Worm (Caenorhabditis elegans) whole organism, L1 larva: ENCODE data around the gene Y37E11B.5.

ENCODE experiments used
- C16A3.4 ChIP-seq: fragments of 150-350 bp; optimal IDR thresholded peaks from 2 replicates; lab custom pipeline; 2014; ENCODE audit warnings: missing biosample characterization, missing genetic modification characterization
- F16B12.6 ChIP-seq: fragments of 150-350 bp; optimal IDR thresholded peaks from 2 replicates; lab custom pipeline; 2014; ENCODE audit warnings: missing biosample characterization, missing genetic modification characterization
- aha-1 ChIP-seq: fragments of 150-350 bp; optimal IDR thresholded peaks from 2 replicates; lab custom pipeline; 2014; ENCODE audit warnings: missing biosample characterization, missing genetic modification characterization
- aly-2 ChIP-seq: fragments of 150-350 bp; optimal IDR thresholded peaks from 2 replicates; lab custom pipeline; 2014; ENCODE audit warnings: missing biosample characterization, missing genetic modification characterization
- ceh-90 ChIP-seq: sonication (generic microtip); optimal IDR thresholded peaks from 2 replicates; lab custom pipeline; 2016; ENCODE audit warnings: missing genetic modification characterization, missing compliant biosample characterization
- dpl-1 ChIP-seq, 3 experiments: fragments of 150-350 bp in 2 of 3; sonication (generic microtip) in 1 of 3; optimal IDR thresholded peaks; 2 replicates each; lab custom pipeline; 2014 to 2017; ENCODE audit warnings: missing biosample characterization in 3 of 3, missing genetic modification characterization in 3 of 3, missing genetic modification reagents in 3 of 3
- dsc-1 ChIP-seq: sonication (generic microtip); optimal IDR thresholded peaks from 2 replicates; lab custom pipeline; 2016; ENCODE audit warnings: mild to moderate bottlenecking, missing genetic modification characterization, missing compliant biosample characterization
- efl-1 ChIP-seq, 4 experiments: fragments of 150-350 bp; optimal IDR thresholded peaks in 3 of 4; peaks in 1 of 4; 1 replicate in 1 of 4; 2 replicates in 3 of 4; lab custom pipeline; 2014; ENCODE audit warnings: missing biosample characterization in 2 of 4, missing genetic modification characterization in 2 of 4, missing genetic modification reagents in 2 of 4
- egl-13 ChIP-seq: sonication (generic microtip); optimal IDR thresholded peaks from 2 replicates; lab custom pipeline; 2016; ENCODE audit warnings: missing genotype, missing genetic modification reagents, missing genetic modification characterization, missing compliant biosample characterization
- elt-2 ChIP-seq: sonication (generic microtip); optimal IDR thresholded peaks from 2 replicates; lab custom pipeline; 2016; ENCODE audit warnings: missing genetic modification characterization, mild to moderate bottlenecking, inconsistent platforms, missing compliant biosample characterization, missing genetic modification reagents
- fos-1 ChIP-seq: fragments of 150-350 bp; optimal IDR thresholded peaks from 2 replicates; lab custom pipeline; 2014; ENCODE audit warnings: missing biosample characterization, missing genetic modification characterization
- hlh-17 ChIP-seq: fragments of 200-800 bp; sonication (Bioruptor generic); optimal IDR thresholded peaks from 2 replicates; lab custom pipeline; 2018; ENCODE audit warnings: missing genetic modification characterization, mild to moderate bottlenecking, missing compliant biosample characterization, moderate library complexity, borderline replicate concordance
- jun-1 ChIP-seq: fragments of 150-350 bp; optimal IDR thresholded peaks from 2 replicates; lab custom pipeline; 2014; ENCODE audit warnings: missing biosample characterization, missing genetic modification reagents, missing genetic modification characterization
- lin-13 ChIP-seq: fragments of 150-350 bp; optimal IDR thresholded peaks from 2 replicates; lab custom pipeline; 2014; ENCODE audit warnings: missing biosample characterization, missing genetic modification reagents, missing genetic modification characterization
- lin-14 ChIP-seq: fragments of 200-800 bp; sonication (Bioruptor generic); optimal IDR thresholded peaks from 2 replicates; lab custom pipeline; 2018; ENCODE audit warnings: mild to moderate bottlenecking, missing genetic modification characterization, moderate library complexity, missing compliant biosample characterization
- lin-15B ChIP-seq: fragments of 150-350 bp; sonication (generic microtip); optimal IDR thresholded peaks from 3 replicates; lab custom pipeline; 2014; ENCODE audit warnings: missing biosample characterization, missing genetic modification characterization
- lin-35 ChIP-seq, 2 experiments: fragments of 150-350 bp; optimal IDR thresholded peaks; 2 replicates each; lab custom pipeline; 2014; ENCODE audit warnings: missing biosample characterization in 2 of 2, missing genetic modification characterization in 2 of 2, missing genetic modification reagents in 2 of 2
- lir-3 ChIP-seq: sonication (generic microtip); optimal IDR thresholded peaks from 2 replicates; lab custom pipeline; 2016; ENCODE audit warnings: mild to moderate bottlenecking, missing genetic modification characterization, moderate library complexity, missing compliant biosample characterization; ENCODE audit not compliant: poor library complexity
- mdl-1 ChIP-seq, 2 experiments: fragments of 150-350 bp; optimal IDR thresholded peaks; 2 replicates each; lab custom pipeline; 2014 to 2017; ENCODE audit warnings: missing biosample characterization in 2 of 2, missing genetic modification characterization in 2 of 2, inconsistent platforms in 1 of 2
- mep-1 ChIP-seq: fragments of 150-350 bp; optimal IDR thresholded peaks from 2 replicates; lab custom pipeline; 2014; ENCODE audit warnings: missing biosample characterization, missing genetic modification characterization
- nhr-19 ChIP-seq: fragments of 200-800 bp; sonication (Bioruptor generic); conservative IDR thresholded peaks from 2 replicates; pipeline ENCODE4 v1.3.6; 2022; ENCODE audit warnings: missing genetic modification characterization, missing compliant biosample characterization
- nhr-20 ChIP-seq: sonication (generic microtip); optimal IDR thresholded peaks from 2 replicates; lab custom pipeline; 2016; ENCODE audit warnings: mild to moderate bottlenecking, missing genetic modification characterization, missing compliant biosample characterization
- nhr-71 ChIP-seq: sonication (generic microtip); optimal IDR thresholded peaks from 2 replicates; lab custom pipeline; 2016; ENCODE audit warnings: mild to moderate bottlenecking, missing genetic modification characterization, moderate library complexity, missing compliant biosample characterization
- nhr-76 ChIP-seq: sonication (generic microtip); optimal IDR thresholded peaks from 2 replicates; lab custom pipeline; 2017; ENCODE audit warnings: missing biosample characterization, missing genetic modification characterization
- nhr-90 ChIP-seq: sonication (generic microtip); optimal IDR thresholded peaks from 2 replicates; lab custom pipeline; 2016; ENCODE audit warnings: mild to moderate bottlenecking, missing genetic modification characterization, missing compliant biosample characterization; ENCODE audit not compliant: poor library complexity
- pag-3 ChIP-seq: sonication (generic microtip); optimal IDR thresholded peaks from 2 replicates; lab custom pipeline; 2017; ENCODE audit warnings: missing genetic modification characterization, mild to moderate bottlenecking, missing compliant biosample characterization, antibody characterized with exemption, borderline replicate concordance; ENCODE audit not compliant: insufficient read depth
- pax-3 ChIP-seq: fragments of 200-800 bp; sonication (Bioruptor generic); optimal IDR thresholded peaks from 2 replicates; lab custom pipeline; 2018; ENCODE audit warnings: mild to moderate bottlenecking, missing genetic modification characterization, moderate library complexity, missing compliant biosample characterization
- pqm-1 ChIP-seq: sonication (generic microtip); optimal IDR thresholded peaks from 3 replicates; lab custom pipeline; 2017; ENCODE audit warnings: missing biosample characterization, missing genetic modification characterization
- tbx-2 ChIP-seq: sonication (generic microtip); optimal IDR thresholded peaks from 2 replicates; lab custom pipeline; 2016; ENCODE audit warnings: missing genetic modification characterization, missing compliant biosample characterization
- tlp-1 ChIP-seq: fragments of 150-350 bp; optimal IDR thresholded peaks from 2 replicates; lab custom pipeline; 2014; ENCODE audit warnings: missing biosample characterization, missing genetic modification characterization

Gene Y37E11B.5

DNA sequence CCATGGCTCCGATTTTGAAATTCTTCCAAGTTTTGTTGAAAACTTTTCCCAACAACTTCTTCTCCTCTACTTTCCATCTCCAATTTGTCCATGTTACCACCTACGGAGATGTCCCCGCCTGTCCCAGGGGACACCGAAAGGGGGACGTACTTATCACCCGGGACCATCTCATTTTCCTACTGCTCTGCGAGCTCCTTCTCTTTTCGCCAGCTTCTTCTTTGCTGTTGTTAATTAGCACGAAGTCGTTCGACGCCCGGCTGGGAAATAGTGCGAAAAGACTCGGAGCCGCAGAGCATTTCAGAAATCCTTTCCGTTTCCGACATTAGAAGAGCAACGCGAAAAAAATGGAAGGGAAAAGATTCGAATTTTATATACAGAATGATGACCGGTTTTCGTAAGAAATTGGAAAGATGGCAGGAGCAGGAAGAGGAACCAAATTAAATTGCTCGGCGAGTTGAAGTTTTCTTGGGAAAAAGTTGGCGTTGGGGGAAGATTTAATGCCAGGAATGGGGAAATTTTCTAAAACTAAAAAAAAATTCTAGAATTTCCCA is 23.5 kb upstream of the Y37E11B.5 start:
- TF ChIP-seq lin-15B (tag; lab: Kevin White, UChicago) (no peak), fos-1 (tag; lab: Kevin White, UChicago) (no peak), dpl-1 (GFP tag; optimal IDR thresholded peaks at IDR 0.05; lab: Kevin White, UChicago) (no peak), hlh-17 (GFP tag; lab: Kevin White, UChicago) (peak; percentile 64), nhr-20 (tag; lab: Kevin White, UChicago) (no peak), lin-14 (GFP tag; lab: Kevin White, UChicago) (peak; percentile 38)

DNA sequence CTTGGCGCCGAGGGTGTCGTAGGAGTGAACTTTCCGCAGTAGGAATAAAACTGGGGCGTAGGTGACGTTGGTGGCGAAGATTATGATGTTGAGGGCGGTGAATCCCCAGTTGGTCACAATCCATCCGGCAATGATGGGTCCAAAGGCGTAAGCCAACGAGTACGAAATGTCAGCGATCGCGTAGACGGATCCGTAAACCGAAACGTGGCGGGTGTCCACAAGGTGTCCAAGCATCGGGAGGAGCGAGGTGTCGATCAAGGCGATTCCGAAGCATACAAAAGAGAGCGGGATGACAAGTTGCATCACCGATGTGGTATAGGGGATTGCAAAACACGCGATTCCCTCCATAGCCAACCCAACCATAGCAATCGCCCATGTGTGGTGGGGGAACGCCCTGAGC is 20.4 kb upstream of the Y37E11B.5 start:
- TF ChIP-seq F16B12.6 (tag; lab: Kevin White, UChicago) (no peak), efl-1 (optimal IDR thresholded peaks at IDR 0.05; lab: Kevin White, UChicago) (no peak), efl-1 (GFP tag; optimal IDR thresholded peaks at IDR 0.05 in 1 of 2; lab: Kevin White, UChicago) (peak in 1 of 2 experiments; percentile 53)

DNA sequence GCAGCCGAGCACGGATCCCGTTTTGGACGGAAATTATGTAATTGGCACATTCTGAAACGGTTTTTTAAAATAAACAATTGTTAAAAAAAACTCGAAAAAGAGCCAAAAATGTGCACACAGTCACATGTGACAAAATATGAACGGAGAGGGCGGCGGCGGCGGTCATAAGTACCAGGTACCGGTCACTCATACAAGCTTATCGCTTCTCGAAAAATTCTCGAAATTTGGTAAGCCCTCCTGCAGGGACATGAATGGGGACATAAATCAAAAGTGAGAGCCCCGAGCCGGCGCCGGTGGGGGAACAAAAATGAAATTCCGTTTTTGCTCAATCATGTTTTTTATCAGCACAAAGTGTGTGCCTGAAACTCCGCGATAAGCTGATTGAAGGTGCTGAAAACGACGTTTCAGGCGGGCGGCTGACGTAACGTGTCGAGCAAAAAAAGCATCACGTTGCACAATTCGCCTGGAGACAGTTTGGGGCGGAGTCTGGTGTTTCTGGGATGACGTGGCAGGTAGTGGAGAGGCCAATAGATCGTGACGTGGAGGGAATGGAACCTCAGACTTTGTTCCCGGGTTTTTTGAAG is 14.8 kb upstream of the Y37E11B.5 start, which contains the start of gene ltah-1.2:
TSS of gene ltah-1.2 (minus strand) at position 51 of the 584 bp plus-strand sequence.
- TF ChIP-seq elt-2 (tag; lab: Kevin White, UChicago) (peak; percentile 76), nhr-71 (tag; lab: Kevin White, UChicago) (no peak), efl-1 (optimal IDR thresholded peaks at IDR 0.05; lab: Kevin White, UChicago) (no peak), efl-1 (GFP tag; optimal IDR thresholded peaks at IDR 0.05 in 1 of 2; lab: Kevin White, UChicago) (peak in 1 of 2 experiments; percentile 15), pax-3 (peak; percentile 11)

DNA sequence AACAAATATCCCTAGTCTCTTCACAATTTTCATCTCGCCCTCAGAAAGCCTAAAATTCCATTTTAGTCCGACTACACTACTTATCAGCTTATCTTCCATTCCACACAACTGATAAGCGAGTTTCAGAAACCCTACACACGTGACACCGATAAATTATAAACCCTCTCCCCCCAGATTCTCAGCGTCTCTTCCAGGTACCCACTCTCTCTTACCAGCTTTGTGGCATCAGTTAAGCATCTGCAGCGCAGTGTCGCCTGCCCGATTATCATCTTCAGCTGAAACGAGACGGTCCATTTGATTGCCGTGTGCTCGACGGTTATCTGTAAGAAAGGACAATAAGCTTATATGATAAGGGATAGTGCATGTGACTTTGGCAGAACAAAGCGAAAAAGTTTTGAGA is 13.5 kb upstream of the Y37E11B.5 start:
- TF ChIP-seq ceh-90 (tag; lab: Kevin White, UChicago) = no peak
- TF ChIP-seq dsc-1 (tag; lab: Kevin White, UChicago) = no peak
- no peak for TF ChIP-seq lin-15B (tag; lab: Kevin White, UChicago)
- peak; percentile 1 for TF ChIP-seq egl-13 (tag; lab: Kevin White, UChicago)
- no peak for TF ChIP-seq C16A3.4 (tag; lab: Kevin White, UChicago)
- TF ChIP-seq aha-1 = no peak
- TF ChIP-seq nhr-90 (tag; lab: Kevin White, UChicago) = peak; percentile 57
- no peak for TF ChIP-seq tbx-2
- peak; percentile 81 for TF ChIP-seq pqm-1 (tag; lab: Kevin White, UChicago)
- TF ChIP-seq efl-1 (optimal IDR thresholded peaks at IDR 0.05; lab: Kevin White, UChicago) = no peak
- TF ChIP-seq efl-1 (GFP tag; optimal IDR thresholded peaks at IDR 0.05 in 1 of 2; lab: Kevin White, UChicago) = peak in 1 of 2 experiments; percentile 74
- TF ChIP-seq lin-35 (GFP tag; optimal IDR thresholded peaks at IDR 0.05; lab: Kevin White, UChicago) = peak in 1 of 2 experiments; percentile 69
- TF ChIP-seq jun-1 (tag; lab: Kevin White, UChicago) = peak; percentile 34
- TF ChIP-seq nhr-71 (tag; lab: Kevin White, UChicago) = peak; percentile 53
- no peak for TF ChIP-seq lir-3
- no peak for TF ChIP-seq lin-13 (GFP tag; lab: Kevin White, UChicago)
- no peak for TF ChIP-seq nhr-76 (tag; lab: Kevin White, UChicago)
- no peak for TF ChIP-seq pag-3 (tag; lab: Kevin White, UChicago)
- no peak for TF ChIP-seq mep-1
- no peak for TF ChIP-seq tlp-1
- TF ChIP-seq elt-2 (tag; lab: Kevin White, UChicago) = peak; percentile 99
- peak; percentile 25; the same call in 1 of the 2 replicates for TF ChIP-seq nhr-19 (GFP tag; lab: Robert Waterston, UW)
- TF ChIP-seq nhr-20 (tag; lab: Kevin White, UChicago) = peak; percentile 27
- TF ChIP-seq aly-2 (tag; lab: Kevin White, UChicago) = no peak
- peak in 1 of 2 experiments; percentile 53 for TF ChIP-seq mdl-1 (tag; optimal IDR thresholded peaks at IDR 0.05; lab: Kevin White, UChicago)
- TF ChIP-seq, all 84 proteins: peak for 11

DNA sequence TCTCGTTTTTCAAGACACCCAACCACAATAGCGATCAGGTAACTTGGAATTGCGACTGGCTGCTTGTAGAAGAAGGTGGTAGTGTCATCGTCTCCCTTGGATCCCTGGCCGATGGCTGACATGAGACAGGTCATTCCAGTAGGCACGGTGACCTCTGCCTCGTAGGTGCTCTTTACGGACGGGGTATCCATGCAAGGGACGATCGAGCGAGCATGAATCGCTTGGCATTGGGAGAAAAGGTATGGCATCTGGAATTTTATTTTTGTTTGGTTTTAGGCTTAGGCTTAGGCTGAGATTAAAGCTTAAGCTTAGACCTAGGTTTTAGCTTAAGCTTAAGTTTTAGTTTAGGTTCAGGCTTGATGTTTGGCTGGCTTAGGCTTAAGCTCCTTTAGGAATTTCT is 12.6 kb upstream of the Y37E11B.5 start:
- no peak for TF ChIP-seq elt-2 (tag; lab: Kevin White, UChicago)
- TF ChIP-seq, all 84 proteins: peak for 0
